Worm (Caenorhabditis elegans): Measurements from ENCODE around the gene srg-1.

DNA sequence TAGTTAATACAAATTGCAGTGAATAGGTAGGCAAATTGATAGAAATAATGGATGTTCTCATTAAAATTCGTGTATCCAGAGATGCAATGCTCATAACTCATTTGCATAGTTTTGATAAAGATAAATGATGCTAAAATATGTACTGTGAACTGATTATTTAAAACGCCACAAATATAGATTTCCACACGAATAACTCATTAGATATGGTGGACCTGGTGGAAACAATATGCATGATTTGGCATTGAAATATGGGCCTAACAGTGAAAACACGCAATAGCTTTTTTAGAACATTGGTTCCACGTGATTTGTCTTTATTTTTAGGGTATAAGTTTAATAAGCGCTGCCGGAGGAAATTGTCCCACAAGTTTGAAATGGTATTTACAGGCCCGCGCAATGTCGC lies 12.1 kb upstream of the srg-1 start, which contains the start of gene srg-3:
- TF ChIP-seq ekl-4 (GFP tag; IDR thresholded peaks at IDR 0.05) = no peak
- no peak for TF ChIP-seq gei-17 (GFP tag; optimal IDR thresholded peaks at IDR 0.05)
- TF ChIP-seq lag-1 (GFP tag; IDR thresholded peaks at IDR 0.05) = no peak
- no peak for TF ChIP-seq F33H1.4 (GFP tag; IDR thresholded peaks at IDR 0.05)
- TF ChIP-seq C06A6.2 (GFP tag; conservative IDR thresholded peaks at IDR 0.05) = no peak

Data from whole organism, young adult.